Fruit fly (Drosophila melanogaster) whole organism, embryonic: ENCODE measurements around the gene CG12301.
A peak's percentile ranks its signal among the peaks of the same experiment; 100 is the strongest.

Source experiments
- Asciz ChIP-seq: fragments of 200-800 bp; sonication (Bioruptor generic); optimal IDR thresholded peaks from 2 replicates; lab custom pipeline; 2017; ENCODE audit warnings: missing biosample characterization, mild to moderate bottlenecking, missing genetic modification characterization, missing genetic modification reagents
- Bgb ChIP-seq: fragments of 200-800 bp; sonication (Bioruptor generic); IDR thresholded peaks from 2 replicates; pipeline ENCODE4 v1.3.6; 2022; ENCODE audit warnings: missing biosample characterization, missing genetic modification characterization; ENCODE audit not compliant: partially characterized antibody
- Bteb2 ChIP-seq: fragments of 200-800 bp; sonication (Bioruptor generic); optimal IDR thresholded peaks from 2 replicates; lab custom pipeline; 2016; ENCODE audit warnings: missing biosample characterization, missing genetic modification characterization
- CG10462 ChIP-seq: fragments of 200-800 bp; sonication (Bioruptor generic); optimal IDR thresholded peaks from 2 replicates; lab custom pipeline; 2016; ENCODE audit warnings: missing biosample characterization, missing genetic modification characterization
- CG11695 ChIP-seq: fragments of 200-800 bp; sonication (Bioruptor generic); IDR thresholded peaks from 3 replicates; pipeline ENCODE4 v1.3.6; 2022; ENCODE audit warnings: missing biosample characterization, missing genetic modification characterization
- CG12942 ChIP-seq: fragments of 200-800 bp; sonication (Bioruptor generic); optimal IDR thresholded peaks from 3 replicates; lab custom pipeline; 2016; ENCODE audit warnings: missing biosample characterization, missing genetic modification characterization
- CG14710 ChIP-seq: fragments of 200-800 bp; sonication (Bioruptor generic); optimal IDR thresholded peaks from 3 replicates; lab custom pipeline; 2019; ENCODE audit warnings: missing biosample characterization, mild to moderate bottlenecking, missing genetic modification characterization, moderate library complexity
- CG15601 ChIP-seq: fragments of 200-800 bp; sonication (Bioruptor generic); optimal IDR thresholded peaks from 3 replicates; lab custom pipeline; 2019; ENCODE audit warnings: missing biosample characterization, mild to moderate bottlenecking, missing genetic modification characterization, moderate library complexity
- CG1603 ChIP-seq: fragments of 200-800 bp; sonication (Bioruptor generic); optimal IDR thresholded peaks from 2 replicates; lab custom pipeline; 2019; ENCODE audit warnings: missing biosample characterization, mild to moderate bottlenecking, missing genetic modification characterization, moderate library complexity
- CG17361 ChIP-seq: fragments of 200-800 bp; sonication (Bioruptor generic); IDR thresholded peaks from 3 replicates; pipeline ENCODE4 v1.3.6; 2022; ENCODE audit warnings: missing biosample characterization, missing genetic modification characterization
- CG18262 ChIP-seq: fragments of 200-800 bp; optimal IDR thresholded peaks from 3 replicates; lab custom pipeline; 2019; ENCODE audit warnings: missing biosample characterization, mild to moderate bottlenecking, missing genetic modification characterization, moderate library complexity
- CG30431 ChIP-seq: fragments of 200-800 bp; sonication (Bioruptor generic); optimal IDR thresholded peaks from 2 replicates; lab custom pipeline; 2017; ENCODE audit warnings: missing biosample characterization, missing genetic modification characterization
- CG4282 ChIP-seq: fragments of 200-800 bp; sonication (Bioruptor generic); optimal IDR thresholded peaks from 2 replicates; lab custom pipeline; 2016; ENCODE audit warnings: missing biosample characterization, missing genetic modification characterization
- CG6683 ChIP-seq: fragments of 200-800 bp; sonication (Bioruptor generic); optimal IDR thresholded peaks from 2 replicates; lab custom pipeline; 2017; ENCODE audit warnings: missing biosample characterization, mild to moderate bottlenecking, missing genetic modification characterization, missing genetic modification reagents
- CG8359 ChIP-seq: fragments of 200-800 bp; sonication (Bioruptor generic); optimal IDR thresholded peaks from 2 replicates; lab custom pipeline; 2017; ENCODE audit warnings: missing biosample characterization, mild to moderate bottlenecking, missing genetic modification characterization, borderline replicate concordance
- CG8944 ChIP-seq: fragments of 200-800 bp; sonication (Bioruptor generic); optimal IDR thresholded peaks from 3 replicates; lab custom pipeline; 2016; ENCODE audit warnings: missing biosample characterization, missing genetic modification characterization
- Doc3 ChIP-seq: fragments of 200-800 bp; sonication (Bioruptor generic); IDR thresholded peaks from 3 replicates; pipeline ENCODE4 v1.3.6; 2022; ENCODE audit warnings: missing biosample characterization, missing genetic modification characterization; ENCODE audit not compliant: partially characterized antibody
- Fer2 ChIP-seq: fragments of 200-800 bp; sonication (Bioruptor generic); optimal IDR thresholded peaks from 2 replicates; lab custom pipeline; 2018; ENCODE audit warnings: missing biosample characterization, mild to moderate bottlenecking, missing genetic modification characterization, moderate library complexity
- HLH4C ChIP-seq: fragments of 200-800 bp; sonication (Bioruptor generic); IDR thresholded peaks from 3 replicates; pipeline ENCODE4 v1.3.6; 2022; ENCODE audit warnings: missing biosample characterization, missing genetic modification characterization; ENCODE audit not compliant: partially characterized antibody
- Lhr ChIP-seq: fragments of 200-800 bp; sonication (Bioruptor generic); optimal IDR thresholded peaks from 3 replicates; lab custom pipeline; 2017; ENCODE audit warnings: mild to moderate bottlenecking, missing biosample characterization, missing genetic modification reagents, missing genetic modification characterization
- NK7.1 ChIP-seq: fragments of 200-800 bp; sonication (Bioruptor generic); optimal IDR thresholded peaks from 3 replicates; lab custom pipeline; 2016; ENCODE audit warnings: missing biosample characterization, missing genetic modification characterization
- Nf-YC ChIP-seq: fragments of 200-800 bp; optimal IDR thresholded peaks from 3 replicates; lab custom pipeline; 2019; ENCODE audit warnings: missing biosample characterization, mild to moderate bottlenecking, missing genetic modification characterization, moderate library complexity
- Scr ChIP-seq: fragments of 200-800 bp; sonication (Bioruptor generic); IDR thresholded peaks from 2 replicates; pipeline ENCODE4 v1.3.6; 2022; ENCODE audit warnings: missing biosample characterization, missing genetic modification characterization; ENCODE audit not compliant: partially characterized antibody
- bbx ChIP-seq: fragments of 200-800 bp; sonication (Bioruptor generic); IDR thresholded peaks from 2 replicates; pipeline ENCODE4 v1.3.6; 2022; ENCODE audit warnings: missing biosample characterization, missing genetic modification characterization; ENCODE audit not compliant: partially characterized antibody
- chinmo ChIP-seq: fragments of 200-800 bp; sonication (Bioruptor generic); IDR thresholded peaks from 4 replicates; pipeline ENCODE4 v1.3.6; 2022; ENCODE audit warnings: missing biosample characterization, missing genetic modification characterization; ENCODE audit not compliant: partially characterized antibody
- corto ChIP-seq: fragments of 200-800 bp; sonication (Bioruptor generic); optimal IDR thresholded peaks from 2 replicates; lab custom pipeline; 2016; ENCODE audit warnings: missing biosample characterization, mild to moderate bottlenecking, missing genetic modification characterization, moderate library complexity
- crp ChIP-seq, 2 experiments: fragments of 200-800 bp; sonication (Bioruptor generic); optimal IDR thresholded peaks; 2 replicates in 1 of 2; 3 replicates in 1 of 2; lab custom pipeline; 2017; ENCODE audit warnings: missing biosample characterization in 2 of 2, missing genetic modification characterization in 2 of 2, mild to moderate bottlenecking in 1 of 2, moderate library complexity in 1 of 2
- hb ChIP-seq: fragments of 200-800 bp; sonication (Bioruptor generic); IDR thresholded peaks from 3 replicates; pipeline ENCODE4 v1.3.6; 2022; ENCODE audit warnings: missing biosample characterization, missing genetic modification characterization; ENCODE audit not compliant: partially characterized antibody
- her ChIP-seq: fragments of 200-800 bp; sonication (Bioruptor generic); optimal IDR thresholded peaks from 2 replicates; lab custom pipeline; 2016; ENCODE audit warnings: missing biosample characterization, missing genetic modification characterization
- klu ChIP-seq: fragments of 200-800 bp; sonication (Bioruptor generic); IDR thresholded peaks from 2 replicates; pipeline ENCODE4 v1.3.6; 2022; ENCODE audit warnings: missing biosample characterization, missing genetic modification characterization
- knrl ChIP-seq: fragments of 200-800 bp; sonication (Bioruptor generic); IDR thresholded peaks from 3 replicates; pipeline ENCODE4 v1.3.6; 2022; ENCODE audit warnings: missing biosample characterization, missing genetic modification characterization; ENCODE audit not compliant: partially characterized antibody
- lbe ChIP-seq: fragments of 200-800 bp; sonication (Bioruptor generic); optimal IDR thresholded peaks from 2 replicates; lab custom pipeline; 2016; ENCODE audit warnings: missing biosample characterization, mild to moderate bottlenecking, missing genetic modification characterization
- lola ChIP-seq, 3 experiments: fragments of >200 bp in 2 of 3; fragments of 200-800 bp in 1 of 3; sonication (Bioruptor generic) in 1 of 3; optimal IDR thresholded peaks; 2 replicates each; lab custom pipeline; 2017 to 2019; ENCODE audit warnings: missing biosample characterization in 3 of 3, missing genetic modification characterization in 3 of 3, mild to moderate bottlenecking in 1 of 3, moderate library complexity in 1 of 3
- lov ChIP-seq, 2 experiments: fragments of 200-800 bp in 1 of 2; fragments of >200 bp in 1 of 2; sonication (Bioruptor generic) in 1 of 2; IDR thresholded peaks in 1 of 2; optimal IDR thresholded peaks in 1 of 2; 2 replicates in 1 of 2; 3 replicates in 1 of 2; pipeline versions ENCODE4 v1.3.6 to Lab custom; 2017 to 2022; ENCODE audit warnings: missing biosample characterization in 1 of 2, missing genetic modification characterization in 1 of 2
- mld ChIP-seq: fragments of 200-800 bp; sonication (Bioruptor generic); IDR thresholded peaks from 3 replicates; pipeline ENCODE4 v1.3.6; 2022; ENCODE audit warnings: missing biosample characterization, missing genetic modification characterization; ENCODE audit not compliant: partially characterized antibody
- nerfin-2 ChIP-seq: fragments of 200-800 bp; sonication (Bioruptor generic); IDR thresholded peaks from 2 replicates; pipeline ENCODE4 v1.3.6; 2022; ENCODE audit warnings: missing biosample characterization, missing genetic modification characterization; ENCODE audit not compliant: partially characterized antibody
- nmo ChIP-seq: fragments of 200-800 bp; sonication (Bioruptor generic); optimal IDR thresholded peaks from 2 replicates; lab custom pipeline; 2018; ENCODE audit warnings: missing biosample characterization, mild to moderate bottlenecking, missing genetic modification characterization, moderate library complexity
- onecut ChIP-seq: fragments of 200-800 bp; sonication (Bioruptor generic); IDR thresholded peaks from 2 replicates; pipeline ENCODE4 v1.3.6; 2022; ENCODE audit warnings: missing biosample characterization, missing genetic modification characterization
- pnt ChIP-seq: fragments of 200-800 bp; sonication (Bioruptor generic); optimal IDR thresholded peaks from 3 replicates; lab custom pipeline; 2016; ENCODE audit warnings: missing biosample characterization, missing genetic modification characterization
- prd ChIP-seq, 3 experiments: fragments of >200 bp in 2 of 3; fragments of 200-800 bp in 1 of 3; sonication (Bioruptor generic) in 1 of 3; optimal IDR thresholded peaks in 2 of 3; IDR thresholded peaks in 1 of 3; 2 replicates in 2 of 3; 3 replicates in 1 of 3; pipeline versions ENCODE4 v1.3.6 to Lab custom; 2017 to 2022; ENCODE audit warnings: missing biosample characterization in 1 of 3, missing genetic modification characterization in 1 of 3
- schlank ChIP-seq: fragments of 200-800 bp; sonication (Bioruptor generic); optimal IDR thresholded peaks from 2 replicates; lab custom pipeline; 2018; ENCODE audit warnings: missing biosample characterization, mild to moderate bottlenecking, missing genetic modification characterization
- scrt ChIP-seq: fragments of 200-800 bp; sonication (Bioruptor generic); optimal IDR thresholded peaks from 2 replicates; lab custom pipeline; 2018; ENCODE audit warnings: missing biosample characterization, mild to moderate bottlenecking, missing genetic modification characterization, moderate library complexity
- vfl ChIP-seq: fragments of 200-800 bp; sonication (Bioruptor generic); optimal IDR thresholded peaks from 2 replicates; lab custom pipeline; 2016; ENCODE audit warnings: missing biosample characterization, missing genetic modification characterization
- vnd ChIP-seq: fragments of 200-800 bp; sonication (Bioruptor generic); IDR thresholded peaks from 3 replicates; pipeline ENCODE4 v1.3.6; 2022; ENCODE audit warnings: missing biosample characterization, missing genetic modification characterization; ENCODE audit not compliant: partially characterized antibody

CG12301 gene

dm6 chr3L:15553993-15554644 lies 26.5 kb upstream of the CG12301 start, which contains the start of gene AGO2 (continued):
- TF ChIP-seq her (GFP tag; lab: Kevin White, UChicago) (peak; percentile 50), Lhr (GFP tag; lab: Kevin White, UChicago) (no peak), CG6683 (GFP tag; lab: Kevin White, UChicago) (no peak), Scr (GFP tag; lab: Robert Waterston, UW) (peak; percentile 65), CG11695 (GFP tag; lab: Robert Waterston, UW) (no peak), vnd (GFP tag; lab: Robert Waterston, UW) (peak; percentile 62; the same call in 1 of the 3 replicates), CG17361 (GFP tag; lab: Robert Waterston, UW) (peak; percentile 32; the same call in 1 of the 3 replicates), Asciz (peak; percentile 23), mld (GFP tag; lab: Robert Waterston, UW) (no peak; the same call in 2 of the 3 replicates)

DNA sequence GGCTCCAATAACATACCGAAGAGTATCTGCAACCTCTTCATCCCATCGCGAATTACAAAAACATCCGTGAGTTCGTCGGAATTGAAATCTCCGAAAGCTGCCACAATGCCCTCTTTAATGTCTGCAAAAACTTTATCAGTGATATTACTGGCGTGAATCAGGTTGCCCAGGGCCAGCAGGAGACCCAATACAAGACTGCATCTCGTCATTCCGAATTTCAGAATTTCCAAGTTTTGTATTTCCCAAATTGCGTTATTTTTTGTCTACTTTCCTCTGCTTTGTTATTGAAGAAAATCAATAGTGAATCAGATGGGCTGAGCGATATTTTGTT lies 17.9 kb upstream of the CG12301 start:
- no peak for TF ChIP-seq corto (GFP tag; lab: Kevin White, UChicago)
- no peak for TF ChIP-seq nmo (GFP tag; lab: Kevin White, UChicago)
- no peak for TF ChIP-seq lov (optimal IDR thresholded peaks at IDR 0.05; lab: Kevin White, UChicago)
- no peak for TF ChIP-seq lov (GFP tag; IDR thresholded peaks at IDR 0.05; lab: Robert Waterston, UW)
- TF ChIP-seq Doc3 (GFP tag; lab: Robert Waterston, UW) = peak; percentile 27; the same call in 1 of the 3 replicates
- TF ChIP-seq Bteb2 = no peak
- 0 out of 4 replicates have a peak, but pooled peaks have one; percentile 72 for TF ChIP-seq chinmo (GFP tag; lab: Robert Waterston, UW)
- no peak for TF ChIP-seq CG8944 (GFP tag; lab: Kevin White, UChicago)
- no peak for TF ChIP-seq bbx (GFP tag; lab: Robert Waterston, UW)
- TF ChIP-seq CG15601 (tag; lab: Kevin White, UChicago) = no peak
- TF ChIP-seq schlank (tag; lab: Kevin White, UChicago) = no peak
- TF ChIP-seq klu (GFP tag; lab: Robert Waterston, UW) = no peak
- no peak for TF ChIP-seq CG18262
- no peak for TF ChIP-seq CG30431
- TF ChIP-seq onecut (GFP tag; lab: Robert Waterston, UW) = peak; percentile 98
- no peak for TF ChIP-seq Nf-YC (tag; lab: Kevin White, UChicago)
- TF ChIP-seq her (GFP tag; lab: Kevin White, UChicago) = no peak
- TF ChIP-seq CG4282 (GFP tag; lab: Kevin White, UChicago) = no peak
- TF ChIP-seq NK7.1 (GFP tag; lab: Kevin White, UChicago) = no peak
- TF ChIP-seq CG1603 (tag; lab: Kevin White, UChicago) = peak; percentile 30
- no peak for TF ChIP-seq scrt (GFP tag; lab: Kevin White, UChicago)
- no peak for TF ChIP-seq vfl
- no peak for TF ChIP-seq crp (GFP tag; optimal IDR thresholded peaks at IDR 0.05; lab: Kevin White, UChicago)
- no peak for TF ChIP-seq CG10462
- TF ChIP-seq Fer2 (tag; lab: Kevin White, UChicago) = no peak
- no peak for TF ChIP-seq lola (GFP tag; optimal IDR thresholded peaks at IDR 0.05; lab: Kevin White, UChicago)
- TF ChIP-seq CG8359 (GFP tag; lab: Kevin White, UChicago) = no peak
- TF ChIP-seq hb (GFP tag; lab: Robert Waterston, UW) = 0 out of 3 replicates have a peak, but pooled peaks have one; percentile 7
- peak; percentile 52; the same call in 1 of the 3 replicates for TF ChIP-seq HLH4C (GFP tag; lab: Robert Waterston, UW)
- peak; percentile 43; the same call in 1 of the 3 replicates for TF ChIP-seq knrl (GFP tag; lab: Robert Waterston, UW)
- TF ChIP-seq nerfin-2 (GFP tag; lab: Robert Waterston, UW) = peak; percentile 28; the same call in 1 of the 2 replicates
- TF ChIP-seq lbe (GFP tag; lab: Kevin White, UChicago) = no peak
- no peak for TF ChIP-seq prd (optimal IDR thresholded peaks at IDR 0.05; lab: Kevin White, UChicago)
- TF ChIP-seq prd (GFP tag; IDR thresholded peaks at IDR 0.05; lab: Robert Waterston, UW) = no peak
- TF ChIP-seq CG12942 (GFP tag; lab: Kevin White, UChicago) = no peak
- TF ChIP-seq Bgb (GFP tag; lab: Robert Waterston, UW) = peak; percentile 61
- TF ChIP-seq CG14710 (tag; lab: Kevin White, UChicago) = no peak
- TF ChIP-seq pnt (GFP tag; lab: Kevin White, UChicago) = no peak
